Fruit fly (Drosophila melanogaster): ENCODE data around the gene CG1792.

DNA sequence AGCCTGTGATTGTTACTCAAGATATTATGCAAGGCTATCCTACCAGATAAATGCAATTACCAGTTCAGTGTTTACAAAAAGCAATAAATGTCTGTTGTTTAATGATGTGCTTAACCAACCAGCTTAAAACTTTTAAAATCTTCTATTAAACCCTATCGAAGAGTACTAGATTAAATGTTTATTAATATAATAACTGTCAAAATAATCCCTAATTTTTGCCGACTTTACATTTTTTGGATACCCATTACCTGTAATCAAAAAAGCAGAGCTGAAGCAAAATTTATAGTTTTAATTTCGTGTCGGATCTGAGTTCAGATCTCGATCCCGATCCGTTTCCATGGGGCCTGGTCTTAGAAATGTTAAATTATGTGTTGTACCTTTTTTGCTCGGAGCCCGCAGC is 25.8 kb upstream of the CG1792 start, which contains the start of gene CG1638:
- TF ChIP-seq CTCF (optimal IDR thresholded peaks at IDR 0.05) (no peak), CG8478 (optimal IDR thresholded peaks at IDR 0.05) (no peak)
